Worm (Caenorhabditis elegans) whole organism, mixed stage, embryonic: ENCODE measurements around the gene Y45G5AM.9.

ENCODE experiments used
- elt-1 ChIP-seq: sonication (generic microtip); optimal IDR thresholded peaks from 2 replicates; lab custom pipeline; 2017; ENCODE audit warnings: missing genetic modification characterization, mild to moderate bottlenecking, missing compliant biosample characterization, antibody characterized with exemption, moderate library complexity, borderline replicate concordance; ENCODE audit not compliant: insufficient read depth
- mab-5 ChIP-seq: fragments of 150-350 bp; optimal IDR thresholded peaks from 2 replicates; lab custom pipeline; 2014; ENCODE audit warnings: missing biosample characterization, missing genetic modification characterization
- mep-1 ChIP-seq: fragments of 150-350 bp; optimal IDR thresholded peaks from 2 replicates; lab custom pipeline; 2017; ENCODE audit warnings: missing biosample characterization, missing genetic modification reagents, missing genetic modification characterization, inconsistent platforms
- nhr-12 ChIP-seq: fragments of 150-350 bp; optimal IDR thresholded peaks from 2 replicates; lab custom pipeline; 2014; ENCODE audit warnings: missing biosample characterization, missing genetic modification characterization
- nhr-237 ChIP-seq: fragments of 150-350 bp; optimal IDR thresholded peaks from 2 replicates; lab custom pipeline; 2014; ENCODE audit warnings: missing biosample characterization, missing genetic modification characterization
- sem-2 ChIP-seq: fragments of 200-800 bp; sonication (Bioruptor generic); optimal IDR thresholded peaks from 2 replicates; lab custom pipeline; 2018; ENCODE audit warnings: mild to moderate bottlenecking, missing genetic modification characterization, missing compliant biosample characterization
- snpc-4 ChIP-seq: fragments of 150-350 bp; optimal IDR thresholded peaks from 2 replicates; lab custom pipeline; 2014; ENCODE audit warnings: missing biosample characterization, missing genetic modification characterization
- unc-62 ChIP-seq: fragments of 150-350 bp; optimal IDR thresholded peaks from 2 replicates; lab custom pipeline; 2014; ENCODE audit warnings: missing biosample characterization, missing genetic modification reagents, missing genetic modification characterization

ce11 chrV:4241555-4241954, 47.1 kb upstream of the Y45G5AM.9 start:
- TF ChIP-seq sem-2 (GFP tag; lab: Kevin White, UChicago) (no peak), mep-1 (no peak), nhr-12 (no peak), mab-5 (tag; lab: Kevin White, UChicago) (no peak), snpc-4 (tag; lab: Kevin White, UChicago) (no peak), elt-1 (no peak), nhr-237 (no peak), unc-62 (no peak)
